Fruit fly (Drosophila melanogaster) whole organism, embryonic: ENCODE results near the gene CG7231.

Experiments
- BEAF-32 ChIP-seq: fragments of 200-800 bp; sonication (Bioruptor generic); optimal IDR thresholded peaks from 3 replicates; lab custom pipeline; 2017; ENCODE audit warnings: missing biosample characterization, missing genetic modification characterization, mild to moderate bottlenecking, moderate library complexity, missing genetic modification reagents
- CG10321 ChIP-seq: fragments of 200-800 bp; sonication (Bioruptor generic); IDR thresholded peaks from 2 replicates; pipeline ENCODE4 v1.3.6; 2022; ENCODE audit warnings: missing biosample characterization, missing genetic modification characterization
- CG10462 ChIP-seq: fragments of 200-800 bp; sonication (Bioruptor generic); optimal IDR thresholded peaks from 2 replicates; lab custom pipeline; 2016; ENCODE audit warnings: missing biosample characterization, missing genetic modification characterization
- CG11560 ChIP-seq: fragments of 200-800 bp; sonication (Bioruptor generic); IDR thresholded peaks from 3 replicates; pipeline ENCODE4 v1.3.6; 2022; ENCODE audit warnings: missing biosample characterization, missing genetic modification characterization
- CG12104 ChIP-seq: fragments of 200-800 bp; sonication (Bioruptor generic); optimal IDR thresholded peaks from 3 replicates; lab custom pipeline; 2016; ENCODE audit warnings: missing biosample characterization, missing genetic modification characterization
- CG12219 ChIP-seq: fragments of 200-800 bp; sonication (Bioruptor generic); optimal IDR thresholded peaks from 3 replicates; lab custom pipeline; 2018; ENCODE audit warnings: missing biosample characterization, mild to moderate bottlenecking, missing genetic modification characterization
- CG12769 ChIP-seq: fragments of 200-800 bp; sonication (Bioruptor generic); optimal IDR thresholded peaks from 2 replicates; lab custom pipeline; 2019; ENCODE audit warnings: missing biosample characterization, mild to moderate bottlenecking, missing genetic modification characterization, moderate library complexity
- CG13123 ChIP-seq: fragments of 200-800 bp; sonication (Bioruptor generic); optimal IDR thresholded peaks from 2 replicates; lab custom pipeline; 2016; ENCODE audit warnings: missing biosample characterization, missing genetic modification characterization
- CG13424 ChIP-seq: fragments of 200-800 bp; sonication (Bioruptor generic); optimal IDR thresholded peaks from 2 replicates; lab custom pipeline; 2019; ENCODE audit warnings: missing biosample characterization, mild to moderate bottlenecking, missing genetic modification characterization, moderate library complexity
- CG15269 ChIP-seq: fragments of 200-800 bp; sonication (Bioruptor generic); optimal IDR thresholded peaks from 2 replicates; lab custom pipeline; 2018; ENCODE audit warnings: missing biosample characterization, mild to moderate bottlenecking, missing genetic modification characterization, moderate library complexity
- CG15514 ChIP-seq: fragments of 200-800 bp; sonication (Bioruptor generic); optimal IDR thresholded peaks from 3 replicates; lab custom pipeline; 2017; ENCODE audit warnings: missing biosample characterization, missing genetic modification characterization, mild to moderate bottlenecking, moderate library complexity, missing genetic modification reagents
- CG1647 ChIP-seq: fragments of 200-800 bp; sonication (Bioruptor generic); optimal IDR thresholded peaks from 3 replicates; lab custom pipeline; 2016; ENCODE audit warnings: missing biosample characterization, missing genetic modification characterization
- CG16863 ChIP-seq: fragments of 200-800 bp; sonication (Bioruptor generic); optimal IDR thresholded peaks from 3 replicates; lab custom pipeline; 2016; ENCODE audit warnings: missing biosample characterization, missing genetic modification characterization
- CG17802 ChIP-seq: fragments of 200-800 bp; sonication (Bioruptor generic); optimal IDR thresholded peaks from 2 replicates; lab custom pipeline; 2018; ENCODE audit warnings: missing biosample characterization, mild to moderate bottlenecking, missing genetic modification characterization, moderate library complexity
- CG18262 ChIP-seq: fragments of 200-800 bp; optimal IDR thresholded peaks from 3 replicates; lab custom pipeline; 2019; ENCODE audit warnings: missing biosample characterization, mild to moderate bottlenecking, missing genetic modification characterization, moderate library complexity
- CG2678 ChIP-seq: fragments of 200-800 bp; sonication (Bioruptor generic); optimal IDR thresholded peaks from 3 replicates; lab custom pipeline; 2019; ENCODE audit warnings: missing biosample characterization, mild to moderate bottlenecking, missing genetic modification characterization, moderate library complexity
- CG31388 ChIP-seq: fragments of 200-800 bp; sonication (Bioruptor generic); optimal IDR thresholded peaks from 2 replicates; lab custom pipeline; 2016; ENCODE audit warnings: missing biosample characterization, missing genetic modification characterization
- CG31441 ChIP-seq: fragments of 200-800 bp; sonication (Bioruptor generic); IDR thresholded peaks from 2 replicates; pipeline ENCODE4 v1.3.6; 2022; ENCODE audit warnings: missing biosample characterization, missing genetic modification characterization
- CG3163 ChIP-seq: fragments of 200-800 bp; sonication (Bioruptor generic); optimal IDR thresholded peaks from 3 replicates; lab custom pipeline; 2016; ENCODE audit warnings: missing biosample characterization, missing genetic modification characterization
- CG32532 ChIP-seq: fragments of 200-800 bp; sonication (Bioruptor generic); IDR thresholded peaks from 2 replicates; pipeline ENCODE4 v1.3.6; 2022; ENCODE audit warnings: missing biosample characterization, missing genetic modification characterization
- CG33213 ChIP-seq: fragments of 200-800 bp; sonication (Bioruptor generic); optimal IDR thresholded peaks from 3 replicates; lab custom pipeline; 2016; ENCODE audit warnings: missing biosample characterization, missing genetic modification characterization
- CG3407 ChIP-seq: fragments of 200-800 bp; sonication (Bioruptor generic); optimal IDR thresholded peaks from 2 replicates; lab custom pipeline; 2018; ENCODE audit warnings: missing biosample characterization, mild to moderate bottlenecking, missing genetic modification characterization
- CG4328 ChIP-seq: fragments of 200-800 bp; sonication (Bioruptor generic); optimal IDR thresholded peaks from 3 replicates; lab custom pipeline; 2017; ENCODE audit warnings: missing biosample characterization, missing genetic modification reagents, missing genetic modification characterization
- CG4404 ChIP-seq: fragments of 200-800 bp; sonication (Bioruptor generic); IDR thresholded peaks from 2 replicates; pipeline ENCODE4 v1.3.6; 2022; ENCODE audit warnings: missing biosample characterization, missing genetic modification characterization
- CG4707 ChIP-seq: fragments of 200-800 bp; sonication (Bioruptor generic); optimal IDR thresholded peaks from 2 replicates; lab custom pipeline; 2018; ENCODE audit warnings: missing biosample characterization, mild to moderate bottlenecking, missing genetic modification characterization, moderate library complexity
- CG6175 ChIP-seq: fragments of 200-800 bp; sonication (Bioruptor generic); IDR thresholded peaks from 3 replicates; pipeline ENCODE4 v1.3.6; 2022; ENCODE audit warnings: missing biosample characterization, missing genetic modification characterization
- CG7839 ChIP-seq: fragments of 200-800 bp; sonication (Bioruptor generic); optimal IDR thresholded peaks from 3 replicates; lab custom pipeline; 2018; ENCODE audit warnings: missing biosample characterization, mild to moderate bottlenecking, missing genetic modification characterization, moderate library complexity
- CG7987 ChIP-seq: fragments of 200-800 bp; sonication (Bioruptor generic); optimal IDR thresholded peaks from 2 replicates; lab custom pipeline; 2018; ENCODE audit warnings: missing biosample characterization, mild to moderate bottlenecking, missing genetic modification characterization, moderate library complexity
- Gug ChIP-seq: fragments of 200-800 bp; sonication (Bioruptor generic); IDR thresholded peaks from 4 replicates; pipeline ENCODE4 v1.3.6; 2022; ENCODE audit warnings: missing biosample characterization, missing genetic modification characterization
- HHEX ChIP-seq: fragments of 200-800 bp; sonication (Bioruptor generic); optimal IDR thresholded peaks from 3 replicates; lab custom pipeline; 2017; ENCODE audit warnings: missing biosample characterization, mild to moderate bottlenecking, missing genetic modification characterization, missing genetic modification reagents
- MBD-R2 ChIP-seq: fragments of 200-800 bp; sonication (Bioruptor generic); IDR thresholded peaks from 2 replicates; pipeline ENCODE4 v1.3.6; 2022; ENCODE audit warnings: missing biosample characterization, missing genetic modification characterization
- NK7.1 ChIP-seq: fragments of 200-800 bp; sonication (Bioruptor generic); optimal IDR thresholded peaks from 3 replicates; lab custom pipeline; 2016; ENCODE audit warnings: missing biosample characterization, missing genetic modification characterization
- Neu2 ChIP-seq: fragments of 200-800 bp; sonication (Bioruptor generic); optimal IDR thresholded peaks from 3 replicates; lab custom pipeline; 2016; ENCODE audit warnings: missing biosample characterization, missing genetic modification characterization, borderline replicate concordance
- Scr ChIP-seq: fragments of 200-800 bp; sonication (Bioruptor generic); IDR thresholded peaks from 2 replicates; pipeline ENCODE4 v1.3.6; 2022; ENCODE audit warnings: missing biosample characterization, missing genetic modification characterization; ENCODE audit not compliant: partially characterized antibody
- Sin3A ChIP-seq: fragments of >200 bp; optimal IDR thresholded peaks from 2 replicates; lab custom pipeline; 2018
- Sox100B ChIP-seq: fragments of 200-800 bp; sonication (Bioruptor generic); optimal IDR thresholded peaks from 3 replicates; lab custom pipeline; 2018; ENCODE audit warnings: missing biosample characterization, mild to moderate bottlenecking, missing genetic modification characterization
- chn ChIP-seq: fragments of 200-800 bp; sonication (Bioruptor generic); optimal IDR thresholded peaks from 2 replicates; lab custom pipeline; 2016; ENCODE audit warnings: missing biosample characterization, missing genetic modification characterization
- ci ChIP-seq: fragments of 200-800 bp; sonication (Bioruptor generic); IDR thresholded peaks from 3 replicates; pipeline ENCODE4 v1.3.6; 2022; ENCODE audit warnings: missing biosample characterization, missing genetic modification characterization
- dmrt11E ChIP-seq: fragments of 200-800 bp; sonication (Bioruptor generic); optimal IDR thresholded peaks from 3 replicates; lab custom pipeline; 2018; ENCODE audit warnings: missing biosample characterization, mild to moderate bottlenecking, missing genetic modification characterization, moderate library complexity
- dpn ChIP-seq, 2 experiments: fragments of 200-800 bp; sonication (Bioruptor generic); optimal IDR thresholded peaks; 3 replicates each; lab custom pipeline; 2016; ENCODE audit warnings: missing biosample characterization in 2 of 2, missing genetic modification characterization in 2 of 2
- hb ChIP-seq: fragments of 200-800 bp; sonication (Bioruptor generic); IDR thresholded peaks from 3 replicates; pipeline ENCODE4 v1.3.6; 2022; ENCODE audit warnings: missing biosample characterization, missing genetic modification characterization; ENCODE audit not compliant: partially characterized antibody
- jigr1 ChIP-seq: fragments of 200-800 bp; sonication (Bioruptor generic); IDR thresholded peaks from 3 replicates; pipeline ENCODE4 v1.3.6; 2022; ENCODE audit warnings: missing biosample characterization, missing genetic modification characterization
- jing ChIP-seq: fragments of 200-800 bp; sonication (Bioruptor generic); optimal IDR thresholded peaks from 2 replicates; lab custom pipeline; 2018; ENCODE audit warnings: missing biosample characterization, mild to moderate bottlenecking, missing genetic modification characterization
- kni ChIP-seq: fragments of 200-800 bp; sonication (Bioruptor generic); optimal IDR thresholded peaks from 3 replicates; lab custom pipeline; 2017; ENCODE audit warnings: mild to moderate bottlenecking, missing biosample characterization, missing genetic modification reagents, missing genetic modification characterization
- mam ChIP-seq: fragments of 200-800 bp; sonication (Bioruptor generic); optimal IDR thresholded peaks from 3 replicates; lab custom pipeline; 2016; ENCODE audit warnings: missing biosample characterization, missing genetic modification characterization
- otp ChIP-seq: fragments of 200-800 bp; sonication (Bioruptor generic); IDR thresholded peaks from 3 replicates; pipeline ENCODE4, ENCODE4 v1.3.6; 2022; ENCODE audit warnings: missing biosample characterization, missing genetic modification characterization
- peb ChIP-seq: fragments of 200-800 bp; sonication (Bioruptor generic); IDR thresholded peaks from 2 replicates; pipeline ENCODE4 v1.3.6; 2022; ENCODE audit warnings: missing biosample characterization, missing genetic modification characterization
- psq ChIP-seq: fragments of 200-800 bp; sonication (Bioruptor generic); optimal IDR thresholded peaks from 2 replicates; lab custom pipeline; 2017; ENCODE audit warnings: missing biosample characterization, missing genetic modification characterization
- ro ChIP-seq: fragments of 200-800 bp; sonication (Bioruptor generic); IDR thresholded peaks from 2 replicates; pipeline ENCODE4 v1.3.6; 2022; ENCODE audit warnings: missing biosample characterization, missing genetic modification characterization
- trh ChIP-seq: fragments of 200-800 bp; sonication (Bioruptor generic); optimal IDR thresholded peaks from 2 replicates; lab custom pipeline; 2016; ENCODE audit warnings: missing biosample characterization, missing genetic modification characterization

CG7231 gene

DNA sequence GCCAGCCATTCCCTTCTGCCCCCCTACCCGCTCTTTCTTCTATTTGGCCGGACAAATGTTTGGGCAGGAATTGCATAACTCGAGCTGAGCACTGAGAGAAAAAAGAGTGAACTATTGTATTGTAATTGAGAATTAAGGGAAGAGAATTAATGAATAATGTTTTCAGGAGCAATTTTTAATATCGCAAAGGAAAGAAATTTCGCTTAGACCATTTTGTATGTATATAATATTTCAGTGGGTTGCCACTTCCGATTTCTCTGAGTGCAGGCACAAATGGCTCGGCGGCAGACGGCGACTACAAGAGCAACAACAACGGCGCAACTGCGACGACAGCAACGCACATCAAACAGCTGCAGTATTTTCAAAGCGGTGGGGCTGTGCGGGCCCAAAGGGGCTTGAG is 19.1 kb upstream of the CG7231 start (continued):
- TF ChIP-seq NK7.1 (GFP tag; lab: Kevin White, UChicago) (no peak), CG4404 (GFP tag; lab: Robert Waterston, UW) (peak; percentile 48; the same call in 1 of the 2 replicates), CG4707 (GFP tag; lab: Kevin White, UChicago) (peak; percentile 43), CG17802 (peak; percentile 8), jigr1 (GFP tag; lab: Robert Waterston, UW) (peak; percentile 60; the same call in 2 of the 3 replicates), ro (0 out of 2 replicates have a peak, but pooled peaks have one; percentile 17), CG12769 (tag; lab: Kevin White, UChicago) (peak; percentile 75), kni (no peak), CG10321 (GFP tag; lab: Robert Waterston, UW) (peak; percentile 43; the same call in 1 of the 2 replicates), CG4328 (no peak), CG3163 (peak; percentile 34), Neu2 (GFP tag; lab: Kevin White, UChicago) (no peak), CG31441 (peak; percentile 70), dpn (GFP tag; optimal IDR thresholded peaks at IDR 0.05; lab: Kevin White, UChicago) (peak; percentile 71 to 76), Scr (GFP tag; lab: Robert Waterston, UW) (no peak), MBD-R2 (GFP tag; lab: Robert Waterston, UW) (peak; percentile 34; the same call in 1 of the 2 replicates), CG3407 (GFP tag; lab: Kevin White, UChicago) (peak; percentile 65), CG31388 (peak; percentile 41), CG13123 (GFP tag; lab: Kevin White, UChicago) (peak; percentile 41), CG7987 (no peak), CG18262 (tag; lab: Kevin White, UChicago) (peak; percentile 64), CG16863 (GFP tag; lab: Kevin White, UChicago) (peak; percentile 69), CG11560 (tag; lab: Robert Waterston, UW) (peak; percentile 48; the same call in 2 of the 3 replicates), CG15514 (GFP tag; lab: Kevin White, UChicago) (peak; percentile 29), CG12104 (peak; percentile 27), CG15269 (tag; lab: Kevin White, UChicago) (peak; percentile 81), Sox100B (GFP tag; lab: Kevin White, UChicago) (peak; percentile 63), CG13424 (tag; lab: Kevin White, UChicago) (peak; percentile 76), Gug (GFP tag; lab: Robert Waterston, UW) (peak; percentile 56; the same call in 2 of the 4 replicates), Sin3A (no peak), ci (peak; percentile 93), CG33213 (GFP tag; lab: Kevin White, UChicago) (peak; percentile 27), CG1647 (GFP tag; lab: Kevin White, UChicago) (peak; percentile 24), peb (GFP tag; lab: Robert Waterston, UW) (peak; percentile 69; the same call in 1 of the 2 replicates), CG10462 (GFP tag; lab: Kevin White, UChicago) (peak; percentile 66), CG7839 (tag; lab: Kevin White, UChicago) (peak; percentile 76), mam (GFP tag; lab: Kevin White, UChicago) (peak; percentile 68), otp (GFP tag; lab: Robert Waterston, UW) (peak; percentile 84), trh (GFP tag; lab: Kevin White, UChicago) (peak; percentile 47), HHEX (GFP tag; lab: Kevin White, UChicago) (peak; percentile 67), hb (GFP tag; lab: Robert Waterston, UW) (no peak), CG32532 (GFP tag; lab: Robert Waterston, UW) (peak; percentile 67; the same call in 1 of the 2 replicates), dmrt11E (tag; lab: Kevin White, UChicago) (peak; percentile 29), CG6175 (GFP tag; lab: Robert Waterston, UW) (no peak), BEAF-32 (GFP tag; lab: Kevin White, UChicago) (no peak), CG2678 (tag; lab: Kevin White, UChicago) (peak; percentile 64), jing (GFP tag; lab: Kevin White, UChicago) (peak; percentile 59), psq (GFP tag; lab: Kevin White, UChicago) (peak; percentile 21), chn (GFP tag; lab: Kevin White, UChicago) (peak; percentile 66), CG12219 (peak; percentile 73)
